Fruit fly (Drosophila melanogaster) whole organism, embryonic: ENCODE measurements around the gene CG7173.

Experiments used
- Abd-B ChIP-seq: fragments of 200-800 bp; sonication (Bioruptor generic); optimal IDR thresholded peaks from 2 replicates; lab custom pipeline; 2018; ENCODE audit warnings: missing biosample characterization, mild to moderate bottlenecking, missing genetic modification characterization, moderate library complexity
- Atf3 ChIP-seq: fragments of 200-800 bp; sonication (Bioruptor generic); optimal IDR thresholded peaks from 3 replicates; lab custom pipeline; 2016; ENCODE audit warnings: missing biosample characterization, missing genetic modification characterization
- BEAF-32 ChIP-seq: fragments of 200-800 bp; sonication (Bioruptor generic); optimal IDR thresholded peaks from 3 replicates; lab custom pipeline; 2017; ENCODE audit warnings: missing biosample characterization, missing genetic modification characterization, mild to moderate bottlenecking, moderate library complexity, missing genetic modification reagents
- CG10462 ChIP-seq: fragments of 200-800 bp; sonication (Bioruptor generic); optimal IDR thresholded peaks from 2 replicates; lab custom pipeline; 2016; ENCODE audit warnings: missing biosample characterization, missing genetic modification characterization
- CG12219 ChIP-seq: fragments of 200-800 bp; sonication (Bioruptor generic); optimal IDR thresholded peaks from 3 replicates; lab custom pipeline; 2018; ENCODE audit warnings: missing biosample characterization, mild to moderate bottlenecking, missing genetic modification characterization
- CG13296 ChIP-seq: fragments of 200-800 bp; sonication (Bioruptor generic); optimal IDR thresholded peaks from 3 replicates; lab custom pipeline; 2018; ENCODE audit warnings: missing biosample characterization, mild to moderate bottlenecking, missing genetic modification characterization
- CG13894 ChIP-seq: fragments of 200-800 bp; sonication (Bioruptor generic); optimal IDR thresholded peaks from 3 replicates; lab custom pipeline; 2018; ENCODE audit warnings: missing biosample characterization, mild to moderate bottlenecking, missing genetic modification characterization, moderate library complexity
- CG17361 ChIP-seq: fragments of 200-800 bp; sonication (Bioruptor generic); IDR thresholded peaks from 3 replicates; pipeline ENCODE4 v1.3.6; 2022; ENCODE audit warnings: missing biosample characterization, missing genetic modification characterization
- CG17612 ChIP-seq: fragments of 200-800 bp; sonication (Bioruptor generic); IDR thresholded peaks from 2 replicates; pipeline ENCODE4 v1.3.6; 2022; ENCODE audit warnings: missing biosample characterization, missing genetic modification characterization
- CG1832 ChIP-seq: fragments of 200-800 bp; sonication (Bioruptor generic); optimal IDR thresholded peaks from 2 replicates; lab custom pipeline; 2017; ENCODE audit warnings: missing biosample characterization, mild to moderate bottlenecking, missing genetic modification characterization, inconsistent platforms
- CG18476 ChIP-seq: fragments of 200-800 bp; sonication (Bioruptor generic); optimal IDR thresholded peaks from 2 replicates; lab custom pipeline; 2016; ENCODE audit warnings: missing biosample characterization, mild to moderate bottlenecking, missing genetic modification characterization
- CG18764 ChIP-seq: fragments of 200-800 bp; sonication (Bioruptor generic); optimal IDR thresholded peaks from 3 replicates; lab custom pipeline; 2016; ENCODE audit warnings: missing biosample characterization, missing genetic modification characterization
- CG32532 ChIP-seq: fragments of 200-800 bp; sonication (Bioruptor generic); IDR thresholded peaks from 2 replicates; pipeline ENCODE4 v1.3.6; 2022; ENCODE audit warnings: missing biosample characterization, missing genetic modification characterization
- CG4328 ChIP-seq: fragments of 200-800 bp; sonication (Bioruptor generic); optimal IDR thresholded peaks from 3 replicates; lab custom pipeline; 2017; ENCODE audit warnings: missing biosample characterization, missing genetic modification reagents, missing genetic modification characterization
- CG43689 ChIP-seq: fragments of 200-800 bp; sonication (Bioruptor generic); IDR thresholded peaks from 2 replicates; pipeline ENCODE4 v1.3.6; 2022; ENCODE audit warnings: missing biosample characterization, missing genetic modification characterization
- CG4404 ChIP-seq: fragments of 200-800 bp; sonication (Bioruptor generic); IDR thresholded peaks from 2 replicates; pipeline ENCODE4 v1.3.6; 2022; ENCODE audit warnings: missing biosample characterization, missing genetic modification characterization
- CG6854 ChIP-seq: fragments of 200-800 bp; sonication (Bioruptor generic); optimal IDR thresholded peaks from 3 replicates; lab custom pipeline; 2017; ENCODE audit warnings: missing biosample characterization, mild to moderate bottlenecking, missing genetic modification characterization
- CG7745 ChIP-seq: fragments of 200-800 bp; sonication (Bioruptor generic); optimal IDR thresholded peaks from 2 replicates; lab custom pipeline; 2018; ENCODE audit warnings: missing biosample characterization, mild to moderate bottlenecking, missing genetic modification characterization, moderate library complexity
- CG8359 ChIP-seq: fragments of 200-800 bp; sonication (Bioruptor generic); optimal IDR thresholded peaks from 2 replicates; lab custom pipeline; 2017; ENCODE audit warnings: missing biosample characterization, mild to moderate bottlenecking, missing genetic modification characterization, borderline replicate concordance
- CG8388 ChIP-seq: fragments of 200-800 bp; sonication (Bioruptor generic); optimal IDR thresholded peaks from 2 replicates; lab custom pipeline; 2019; ENCODE audit warnings: missing biosample characterization, mild to moderate bottlenecking, missing genetic modification characterization, moderate library complexity
- D19B ChIP-seq: fragments of 200-800 bp; sonication (Bioruptor generic); optimal IDR thresholded peaks from 2 replicates; lab custom pipeline; 2017; ENCODE audit warnings: missing biosample characterization, mild to moderate bottlenecking, missing genetic modification characterization
- Dek ChIP-seq: fragments of 200-800 bp; sonication (Bioruptor generic); optimal IDR thresholded peaks from 3 replicates; lab custom pipeline; 2019; ENCODE audit warnings: missing biosample characterization, mild to moderate bottlenecking, missing genetic modification characterization, moderate library complexity
- Drgx ChIP-seq: fragments of 200-800 bp; sonication (Bioruptor generic); IDR thresholded peaks from 2 replicates; pipeline ENCODE4 v1.3.6; 2022; ENCODE audit warnings: missing biosample characterization, missing genetic modification characterization
- ERR ChIP-seq: fragments of 200-800 bp; sonication (Bioruptor generic); optimal IDR thresholded peaks from 2 replicates; lab custom pipeline; 2016; ENCODE audit warnings: missing biosample characterization, missing genetic modification characterization
- Hmr ChIP-seq: fragments of 200-800 bp; sonication (Bioruptor generic); optimal IDR thresholded peaks from 3 replicates; lab custom pipeline; 2017; ENCODE audit warnings: mild to moderate bottlenecking, missing biosample characterization, missing genetic modification reagents, missing genetic modification characterization
- Hmx ChIP-seq: fragments of 200-800 bp; sonication (Bioruptor generic); optimal IDR thresholded peaks from 2 replicates; lab custom pipeline; 2016; ENCODE audit warnings: missing biosample characterization, missing genetic modification characterization
- Hr51 ChIP-seq, 2 experiments: fragments of 200-800 bp; sonication (Bioruptor generic); optimal IDR thresholded peaks; 2 replicates in 1 of 2; 3 replicates in 1 of 2; lab custom pipeline; 2016 to 2018; ENCODE audit warnings: missing biosample characterization in 2 of 2, missing genetic modification characterization in 2 of 2, mild to moderate bottlenecking in 1 of 2, moderate library complexity in 1 of 2
- Hr78 ChIP-seq, 2 experiments: fragments of 200-800 bp in 1 of 2; fragments of >200 bp in 1 of 2; sonication (Bioruptor generic) in 1 of 2; optimal IDR thresholded peaks; 2 replicates each; lab custom pipeline; 2017 to 2019; ENCODE audit warnings: missing biosample characterization in 2 of 2, missing genetic modification characterization in 2 of 2, mild to moderate bottlenecking in 1 of 2, moderate library complexity in 1 of 2
- Myb ChIP-seq: fragments of 200-800 bp; sonication (Bioruptor generic); optimal IDR thresholded peaks from 2 replicates; lab custom pipeline; 2016; ENCODE audit warnings: missing biosample characterization, missing genetic modification characterization
- Nf-YA ChIP-seq: fragments of 200-800 bp; sonication (Bioruptor generic); IDR thresholded peaks from 2 replicates; pipeline ENCODE4 v1.3.6; 2022; ENCODE audit warnings: missing biosample characterization, missing genetic modification characterization
- Rfx ChIP-seq: fragments of 200-800 bp; sonication (Bioruptor generic); IDR thresholded peaks from 2 replicates; pipeline ENCODE4 v1.3.6; 2022; ENCODE audit warnings: missing biosample characterization, missing genetic modification characterization
- Side ChIP-seq: fragments of 200-800 bp; sonication (Bioruptor generic); optimal IDR thresholded peaks from 2 replicates; lab custom pipeline; 2016; ENCODE audit warnings: missing biosample characterization, missing genetic modification characterization
- ac ChIP-seq: fragments of 200-800 bp; sonication (Bioruptor generic); optimal IDR thresholded peaks from 3 replicates; lab custom pipeline; 2017; ENCODE audit warnings: missing biosample characterization, mild to moderate bottlenecking, missing genetic modification characterization
- ap ChIP-seq: fragments of 200-800 bp; sonication (Bioruptor generic); IDR thresholded peaks from 2 replicates; pipeline ENCODE4 v1.3.6; 2022; ENCODE audit warnings: missing biosample characterization, missing genetic modification characterization
- az2 ChIP-seq: fragments of 200-800 bp; sonication (Bioruptor generic); optimal IDR thresholded peaks from 3 replicates; lab custom pipeline; 2016; ENCODE audit warnings: missing biosample characterization, missing genetic modification characterization
- bbx ChIP-seq: fragments of 200-800 bp; sonication (Bioruptor generic); IDR thresholded peaks from 2 replicates; pipeline ENCODE4 v1.3.6; 2022; ENCODE audit warnings: missing biosample characterization, missing genetic modification characterization; ENCODE audit not compliant: partially characterized antibody
- chif ChIP-seq, 2 experiments: fragments of 200-800 bp; sonication (Bioruptor generic); optimal IDR thresholded peaks; 3 replicates each; lab custom pipeline; 2016; ENCODE audit warnings: missing biosample characterization in 2 of 2, missing genetic modification characterization in 2 of 2
- ftz-f1 ChIP-seq: fragments of 200-800 bp; sonication (Bioruptor generic); optimal IDR thresholded peaks from 2 replicates; lab custom pipeline; 2016; ENCODE audit warnings: missing biosample characterization, missing genetic modification characterization
- fu2 ChIP-seq: fragments of 200-800 bp; sonication (Bioruptor generic); optimal IDR thresholded peaks from 2 replicates; lab custom pipeline; 2016; ENCODE audit warnings: missing biosample characterization, missing genetic modification characterization
- gfzf ChIP-seq: fragments of 200-800 bp; sonication (Bioruptor generic); optimal IDR thresholded peaks from 2 replicates; lab custom pipeline; 2016; ENCODE audit warnings: missing biosample characterization, mild to moderate bottlenecking, missing genetic modification characterization, moderate library complexity
- grau ChIP-seq: fragments of 200-800 bp; optimal IDR thresholded peaks from 3 replicates; lab custom pipeline; 2019; ENCODE audit warnings: missing biosample characterization, mild to moderate bottlenecking, missing genetic modification characterization, moderate library complexity
- pho ChIP-seq: fragments of 200-800 bp; sonication (Bioruptor generic); optimal IDR thresholded peaks from 2 replicates; lab custom pipeline; 2016; ENCODE audit warnings: missing biosample characterization, missing genetic modification characterization
- pros ChIP-seq: fragments of 200-800 bp; sonication (Bioruptor generic); optimal IDR thresholded peaks from 3 replicates; lab custom pipeline; 2019; ENCODE audit warnings: missing biosample characterization, mild to moderate bottlenecking, missing genetic modification characterization, moderate library complexity
- shn ChIP-seq: fragments of 200-800 bp; sonication (Bioruptor generic); optimal IDR thresholded peaks from 3 replicates; lab custom pipeline; 2016; ENCODE audit warnings: missing biosample characterization, missing genetic modification characterization
- so ChIP-seq: fragments of 200-800 bp; sonication (Bioruptor generic); IDR thresholded peaks from 3 replicates; pipeline ENCODE4 v1.3.6; 2022; ENCODE audit warnings: missing biosample characterization, missing genetic modification characterization
- unpg ChIP-seq: fragments of 200-800 bp; sonication (Bioruptor generic); optimal IDR thresholded peaks from 3 replicates; lab custom pipeline; 2018; ENCODE audit warnings: missing biosample characterization, mild to moderate bottlenecking, missing genetic modification characterization, moderate library complexity
- usp ChIP-seq: fragments of >200 bp; optimal IDR thresholded peaks from 2 replicates; lab custom pipeline; 2017; ENCODE audit warnings: missing biosample characterization, missing genetic modification characterization
- wek ChIP-seq: fragments of 200-800 bp; sonication (Bioruptor generic); optimal IDR thresholded peaks from 3 replicates; lab custom pipeline; 2018; ENCODE audit warnings: missing biosample characterization, mild to moderate bottlenecking, missing genetic modification characterization, moderate library complexity

Gene CG7173

DNA sequence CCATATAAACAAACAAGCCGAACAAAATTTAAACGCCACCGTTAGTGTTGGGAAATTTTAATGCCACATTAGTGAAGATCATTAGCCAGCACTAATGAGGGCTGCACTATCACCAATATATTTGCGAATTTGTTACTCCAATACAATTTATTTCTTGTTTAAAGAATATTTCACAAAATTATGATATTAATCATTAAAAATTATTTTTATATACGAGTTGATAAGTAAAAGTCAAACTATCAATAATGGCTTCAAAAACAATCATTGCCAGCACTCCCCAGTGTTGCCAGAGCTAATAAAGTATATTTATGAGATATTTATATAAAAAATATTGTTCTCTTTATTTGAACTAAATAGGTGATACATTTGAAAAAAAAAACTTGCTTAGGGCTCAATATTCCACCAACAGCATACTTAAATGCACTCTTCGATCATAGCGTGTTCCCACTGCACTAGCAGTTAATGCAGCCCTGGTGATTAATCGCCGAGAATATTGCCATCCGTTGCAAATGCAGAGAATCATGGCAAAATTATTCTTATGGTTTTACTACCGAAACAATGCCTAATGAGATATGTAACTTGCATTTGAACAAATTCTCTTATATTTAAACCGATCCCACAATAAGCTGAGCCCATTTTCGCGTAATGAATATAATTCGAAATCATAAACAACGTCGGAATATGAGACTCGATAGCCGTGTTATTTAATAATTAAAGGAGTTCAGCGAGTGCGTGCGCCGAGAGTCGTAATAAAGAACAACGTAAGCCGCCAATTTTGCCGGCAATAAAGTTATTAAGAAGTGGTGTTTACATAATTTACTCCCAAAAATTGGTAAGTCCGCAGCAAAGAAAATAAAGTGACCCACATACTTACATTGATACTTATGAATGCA lies 42.0 kb downstream of the CG7173 start, which contains the start of the genes SAK and Cdk12 (continued):
- TF ChIP-seq Myb (peak; percentile 54), CG4404 (peak; percentile 75), Abd-B (GFP tag; lab: Kevin White, UChicago) (peak; percentile 91), Nf-YA (GFP tag; lab: Robert Waterston, UW) (no peak), Dek (peak; percentile 86), usp (GFP tag; lab: Kevin White, UChicago) (no peak), CG6854 (GFP tag; lab: Kevin White, UChicago) (peak; percentile 55), Hr51 (GFP tag; optimal IDR thresholded peaks at IDR 0.05; lab: Kevin White, UChicago) (peak; percentile 61 to 86), CG17361 (peak; percentile 95), CG17612 (peak; percentile 81), az2 (GFP tag; lab: Kevin White, UChicago) (peak; percentile 86), CG12219 (GFP tag; lab: Kevin White, UChicago) (peak; percentile 58), CG13894 (tag; lab: Kevin White, UChicago) (peak; percentile 87), CG8359 (GFP tag; lab: Kevin White, UChicago) (peak; percentile 55), D19B (GFP tag; lab: Kevin White, UChicago) (peak; percentile 74), ftz-f1 (GFP tag; lab: Kevin White, UChicago) (no peak), pho (GFP tag; lab: Kevin White, UChicago) (peak; percentile 29), CG10462 (GFP tag; lab: Kevin White, UChicago) (peak; percentile 66), CG8388 (peak; percentile 78), CG13296 (GFP tag; lab: Kevin White, UChicago) (peak; percentile 86), gfzf (GFP tag; lab: Kevin White, UChicago) (no peak), CG4328 (GFP tag; lab: Kevin White, UChicago) (peak; percentile 87), Rfx (GFP tag; lab: Robert Waterston, UW) (peak; percentile 84), Hmx (GFP tag; lab: Kevin White, UChicago) (no peak), CG32532 (GFP tag; lab: Robert Waterston, UW) (peak; percentile 87), ac (GFP tag; lab: Kevin White, UChicago) (peak; percentile 5), wek (GFP tag; lab: Kevin White, UChicago) (no peak), Hmr (GFP tag; lab: Kevin White, UChicago) (peak; percentile 88), ERR (peak; percentile 30), bbx (GFP tag; lab: Robert Waterston, UW) (no peak), grau (tag; lab: Kevin White, UChicago) (peak; percentile 92), unpg (GFP tag; lab: Kevin White, UChicago) (peak; percentile 81), BEAF-32 (peak; percentile 63), ap (GFP tag; lab: Robert Waterston, UW) (0 out of 2 replicates have a peak, but pooled peaks have one; percentile 59), fu2 (peak; percentile 67), CG7745 (peak; percentile 36), Hr78 (GFP tag; optimal IDR thresholded peaks at IDR 0.05; lab: Kevin White, UChicago) (peak in 1 of 2 experiments; percentile 83), Atf3 (GFP tag; lab: Kevin White, UChicago) (no peak), CG18476 (peak; percentile 79), chif (GFP tag; optimal IDR thresholded peaks at IDR 0.05; lab: Kevin White, UChicago) (peak in 1 of 2 experiments; percentile 57), CG18764 (GFP tag; lab: Kevin White, UChicago) (peak; percentile 69), CG1832 (GFP tag; lab: Kevin White, UChicago) (no peak), Drgx (GFP tag; lab: Robert Waterston, UW) (peak; percentile 55), Side (peak; percentile 20), pros (GFP tag; lab: Kevin White, UChicago) (no peak), so (peak; percentile 87), shn (peak; percentile 55), CG43689 (GFP tag; lab: Robert Waterston, UW) (0 out of 2 replicates have a peak, but pooled peaks have one; percentile 34)
